Fruit fly (Drosophila melanogaster) whole organism, embryonic: ENCODE measurements around the gene DPCoAC.

Experiments used
- Aef1 ChIP-seq: fragments of 200-800 bp; sonication (Bioruptor generic); IDR thresholded peaks from 3 replicates; pipeline ENCODE4 v1.3.6; 2022; ENCODE audit warnings: missing biosample characterization, missing genetic modification characterization
- B-H1 ChIP-seq: fragments of 200-800 bp; sonication (Bioruptor generic); IDR thresholded peaks from 3 replicates; pipeline ENCODE4 v1.3.6; 2022; ENCODE audit warnings: missing biosample characterization, missing genetic modification characterization
- BEAF-32 ChIP-seq: fragments of 200-800 bp; sonication (Bioruptor generic); optimal IDR thresholded peaks from 3 replicates; lab custom pipeline; 2017; ENCODE audit warnings: missing biosample characterization, missing genetic modification characterization, mild to moderate bottlenecking, moderate library complexity, missing genetic modification reagents
- CG12744 ChIP-seq: fragments of 200-800 bp; sonication (Bioruptor generic); optimal IDR thresholded peaks from 2 replicates; lab custom pipeline; 2016; ENCODE audit warnings: missing biosample characterization, missing genetic modification characterization
- CG13624 ChIP-seq: fragments of 200-800 bp; sonication (Bioruptor generic); optimal IDR thresholded peaks from 2 replicates; lab custom pipeline; 2016; ENCODE audit warnings: missing biosample characterization, missing genetic modification characterization
- CG13775 ChIP-seq: fragments of 200-800 bp; sonication (Bioruptor generic); optimal IDR thresholded peaks from 3 replicates; lab custom pipeline; 2017; ENCODE audit warnings: missing biosample characterization, mild to moderate bottlenecking, missing genetic modification characterization
- CG14014 ChIP-seq: fragments of 200-800 bp; sonication (Bioruptor generic); IDR thresholded peaks from 2 replicates; pipeline ENCODE4 v1.3.6; 2022; ENCODE audit warnings: missing biosample characterization, missing genetic modification characterization
- CG15601 ChIP-seq: fragments of 200-800 bp; sonication (Bioruptor generic); optimal IDR thresholded peaks from 3 replicates; lab custom pipeline; 2019; ENCODE audit warnings: missing biosample characterization, mild to moderate bottlenecking, missing genetic modification characterization, moderate library complexity
- CG1647 ChIP-seq: fragments of 200-800 bp; sonication (Bioruptor generic); optimal IDR thresholded peaks from 3 replicates; lab custom pipeline; 2016; ENCODE audit warnings: missing biosample characterization, missing genetic modification characterization
- CG17359 ChIP-seq: fragments of 200-800 bp; sonication (Bioruptor generic); optimal IDR thresholded peaks from 3 replicates; lab custom pipeline; 2018; ENCODE audit warnings: missing biosample characterization, mild to moderate bottlenecking, missing genetic modification characterization, moderate library complexity
- CG17385 ChIP-seq: fragments of 200-800 bp; sonication (Bioruptor generic); optimal IDR thresholded peaks from 3 replicates; lab custom pipeline; 2018; ENCODE audit warnings: missing biosample characterization, mild to moderate bottlenecking, missing genetic modification characterization
- CG17829 ChIP-seq: fragments of 200-800 bp; optimal IDR thresholded peaks from 2 replicates; lab custom pipeline; 2019; ENCODE audit warnings: missing biosample characterization, mild to moderate bottlenecking, missing genetic modification characterization, moderate library complexity
- CG18262 ChIP-seq: fragments of 200-800 bp; optimal IDR thresholded peaks from 3 replicates; lab custom pipeline; 2019; ENCODE audit warnings: missing biosample characterization, mild to moderate bottlenecking, missing genetic modification characterization, moderate library complexity
- CG2116 ChIP-seq: fragments of 200-800 bp; sonication (Bioruptor generic); optimal IDR thresholded peaks from 3 replicates; lab custom pipeline; 2018; ENCODE audit warnings: missing biosample characterization, mild to moderate bottlenecking, missing genetic modification characterization
- CG31388 ChIP-seq: fragments of 200-800 bp; sonication (Bioruptor generic); optimal IDR thresholded peaks from 2 replicates; lab custom pipeline; 2016; ENCODE audit warnings: missing biosample characterization, missing genetic modification characterization
- CG31441 ChIP-seq: fragments of 200-800 bp; sonication (Bioruptor generic); IDR thresholded peaks from 2 replicates; pipeline ENCODE4 v1.3.6; 2022; ENCODE audit warnings: missing biosample characterization, missing genetic modification characterization
- CG3163 ChIP-seq: fragments of 200-800 bp; sonication (Bioruptor generic); optimal IDR thresholded peaks from 3 replicates; lab custom pipeline; 2016; ENCODE audit warnings: missing biosample characterization, missing genetic modification characterization
- CG34376 ChIP-seq: fragments of 200-800 bp; sonication (Bioruptor generic); optimal IDR thresholded peaks from 2 replicates; lab custom pipeline; 2018; ENCODE audit warnings: missing biosample characterization, mild to moderate bottlenecking, missing genetic modification characterization
- CG4820 ChIP-seq: fragments of 200-800 bp; sonication (Bioruptor generic); optimal IDR thresholded peaks from 3 replicates; lab custom pipeline; 2016; ENCODE audit warnings: missing biosample characterization, missing genetic modification characterization
- CG7372 ChIP-seq: fragments of 200-800 bp; sonication (Bioruptor generic); IDR thresholded peaks from 2 replicates; pipeline ENCODE4 v1.3.6; 2022; ENCODE audit warnings: missing biosample characterization, missing genetic modification characterization
- CG7928 ChIP-seq: fragments of 200-800 bp; sonication (Bioruptor generic); optimal IDR thresholded peaks from 2 replicates; lab custom pipeline; 2017; ENCODE audit warnings: missing biosample characterization, mild to moderate bottlenecking, missing genetic modification characterization
- CG8388 ChIP-seq: fragments of 200-800 bp; sonication (Bioruptor generic); optimal IDR thresholded peaks from 2 replicates; lab custom pipeline; 2019; ENCODE audit warnings: missing biosample characterization, mild to moderate bottlenecking, missing genetic modification characterization, moderate library complexity
- CG9437 ChIP-seq: fragments of 200-800 bp; sonication (Bioruptor generic); optimal IDR thresholded peaks from 2 replicates; lab custom pipeline; 2018; ENCODE audit warnings: missing biosample characterization, mild to moderate bottlenecking, missing genetic modification characterization
- CG9876 ChIP-seq: fragments of 200-800 bp; sonication (Bioruptor generic); optimal IDR thresholded peaks from 2 replicates; lab custom pipeline; 2016; ENCODE audit warnings: missing biosample characterization, missing genetic modification characterization
- Fer3 ChIP-seq: fragments of 200-800 bp; sonication (Bioruptor generic); optimal IDR thresholded peaks from 2 replicates; lab custom pipeline; 2018; ENCODE audit warnings: missing biosample characterization, mild to moderate bottlenecking, missing genetic modification characterization, moderate library complexity
- HHEX ChIP-seq: fragments of 200-800 bp; sonication (Bioruptor generic); optimal IDR thresholded peaks from 3 replicates; lab custom pipeline; 2017; ENCODE audit warnings: missing biosample characterization, mild to moderate bottlenecking, missing genetic modification characterization, missing genetic modification reagents
- Hr78 ChIP-seq, 2 experiments: fragments of 200-800 bp in 1 of 2; fragments of >200 bp in 1 of 2; sonication (Bioruptor generic) in 1 of 2; optimal IDR thresholded peaks; 2 replicates each; lab custom pipeline; 2017 to 2019; ENCODE audit warnings: missing biosample characterization in 2 of 2, missing genetic modification characterization in 2 of 2, mild to moderate bottlenecking in 1 of 2, moderate library complexity in 1 of 2
- Max ChIP-seq: fragments of 200-800 bp; sonication (Bioruptor generic); optimal IDR thresholded peaks from 2 replicates; lab custom pipeline; 2016; ENCODE audit warnings: missing biosample characterization, mild to moderate bottlenecking, missing genetic modification characterization
- NfI ChIP-seq: fragments of 200-800 bp; sonication (Bioruptor generic); optimal IDR thresholded peaks from 3 replicates; lab custom pipeline; 2018; ENCODE audit warnings: missing biosample characterization, mild to moderate bottlenecking, missing genetic modification characterization, moderate library complexity
- YL-1 ChIP-seq: fragments of 200-800 bp; sonication (Bioruptor generic); optimal IDR thresholded peaks from 3 replicates; lab custom pipeline; 2017; ENCODE audit warnings: missing biosample characterization, mild to moderate bottlenecking, missing genetic modification characterization
- al ChIP-seq: fragments of 200-800 bp; sonication (Bioruptor generic); IDR thresholded peaks from 2 replicates; pipeline ENCODE4 v1.3.6; 2022; ENCODE audit warnings: missing biosample characterization, missing genetic modification characterization
- az2 ChIP-seq: fragments of 200-800 bp; sonication (Bioruptor generic); optimal IDR thresholded peaks from 3 replicates; lab custom pipeline; 2016; ENCODE audit warnings: missing biosample characterization, missing genetic modification characterization
- bab2 ChIP-seq: fragments of 200-800 bp; sonication (Bioruptor generic); optimal IDR thresholded peaks from 2 replicates; lab custom pipeline; 2016; ENCODE audit warnings: missing biosample characterization, missing genetic modification characterization
- chn ChIP-seq: fragments of 200-800 bp; sonication (Bioruptor generic); optimal IDR thresholded peaks from 2 replicates; lab custom pipeline; 2016; ENCODE audit warnings: missing biosample characterization, missing genetic modification characterization
- danr ChIP-seq: fragments of 200-800 bp; sonication (Bioruptor generic); IDR thresholded peaks from 2 replicates; pipeline ENCODE4 v1.3.6; 2022; ENCODE audit warnings: missing biosample characterization, missing genetic modification characterization
- eve ChIP-seq, 2 experiments: fragments of >200 bp; optimal IDR thresholded peaks; 2 replicates each; lab custom pipeline; 2017; ENCODE audit warnings: missing biosample characterization in 2 of 2, missing genetic modification characterization in 2 of 2
- fd96Cb ChIP-seq: fragments of 200-800 bp; sonication (Bioruptor generic); optimal IDR thresholded peaks from 2 replicates; lab custom pipeline; 2018; ENCODE audit warnings: missing biosample characterization, mild to moderate bottlenecking, missing genetic modification characterization, moderate library complexity
- h ChIP-seq: fragments of >200 bp; optimal IDR thresholded peaks from 2 replicates; lab custom pipeline; 2017
- kay ChIP-seq: fragments of 200-800 bp; sonication (Bioruptor generic); optimal IDR thresholded peaks from 2 replicates; lab custom pipeline; 2016; ENCODE audit warnings: missing biosample characterization, missing genetic modification characterization
- prd ChIP-seq, 3 experiments: fragments of >200 bp in 2 of 3; fragments of 200-800 bp in 1 of 3; sonication (Bioruptor generic) in 1 of 3; optimal IDR thresholded peaks in 2 of 3; IDR thresholded peaks in 1 of 3; 2 replicates in 2 of 3; 3 replicates in 1 of 3; pipeline versions ENCODE4 v1.3.6 to Lab custom; 2017 to 2022; ENCODE audit warnings: missing biosample characterization in 1 of 3, missing genetic modification characterization in 1 of 3
- pum ChIP-seq: fragments of 200-800 bp; sonication (Bioruptor generic); optimal IDR thresholded peaks from 2 replicates; lab custom pipeline; 2016; ENCODE audit warnings: missing biosample characterization, missing genetic modification characterization
- pzg ChIP-seq: fragments of 200-800 bp; sonication (Bioruptor generic); optimal IDR thresholded peaks from 3 replicates; lab custom pipeline; 2018; ENCODE audit warnings: missing biosample characterization, mild to moderate bottlenecking, missing genetic modification characterization, moderate library complexity
- schlank ChIP-seq: fragments of 200-800 bp; sonication (Bioruptor generic); optimal IDR thresholded peaks from 2 replicates; lab custom pipeline; 2018; ENCODE audit warnings: missing biosample characterization, mild to moderate bottlenecking, missing genetic modification characterization
- sd ChIP-seq: fragments of 200-800 bp; sonication (Bioruptor generic); optimal IDR thresholded peaks from 3 replicates; lab custom pipeline; 2018; ENCODE audit warnings: missing biosample characterization, mild to moderate bottlenecking, missing genetic modification characterization, moderate library complexity
- sens-2 ChIP-seq: fragments of 200-800 bp; sonication (Bioruptor generic); IDR thresholded peaks from 2 replicates; pipeline ENCODE4 v1.3.6; 2022; ENCODE audit warnings: missing biosample characterization, missing genetic modification characterization
- seq ChIP-seq: fragments of 200-800 bp; sonication (Bioruptor generic); IDR thresholded peaks from 2 replicates; pipeline ENCODE4 v1.3.6; 2022; ENCODE audit warnings: missing biosample characterization, missing genetic modification characterization
- sob ChIP-seq: fragments of 200-800 bp; sonication (Bioruptor generic); IDR thresholded peaks from 2 replicates; pipeline ENCODE4 v1.3.6; 2022; ENCODE audit warnings: missing biosample characterization, missing genetic modification characterization
- stwl ChIP-seq: fragments of 200-800 bp; sonication (Bioruptor generic); optimal IDR thresholded peaks from 3 replicates; lab custom pipeline; 2018; ENCODE audit warnings: missing biosample characterization, mild to moderate bottlenecking, missing genetic modification characterization, moderate library complexity
- sug ChIP-seq: fragments of 200-800 bp; optimal IDR thresholded peaks from 2 replicates; lab custom pipeline; 2019; ENCODE audit warnings: missing biosample characterization, mild to moderate bottlenecking, missing genetic modification characterization, moderate library complexity
- zen ChIP-seq: fragments of 200-800 bp; sonication (Bioruptor generic); optimal IDR thresholded peaks from 3 replicates; lab custom pipeline; 2018; ENCODE audit warnings: missing biosample characterization, mild to moderate bottlenecking, missing genetic modification characterization, moderate library complexity

The DPCoAC gene

DNA sequence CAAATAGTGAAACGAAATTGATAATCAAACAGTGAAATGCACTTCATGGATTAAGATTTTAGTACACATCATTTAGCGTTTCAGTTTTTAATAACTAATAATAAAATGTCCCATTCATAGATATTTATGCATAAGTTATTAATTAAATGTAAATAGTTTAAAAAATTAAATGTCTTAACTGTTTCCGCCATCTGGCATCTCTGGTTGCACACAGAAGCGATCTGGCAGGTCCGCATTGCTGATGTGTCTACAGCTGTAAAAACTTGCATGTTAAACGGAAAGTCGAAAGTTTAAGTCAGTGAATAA, 31.0 kb upstream of the DPCoAC start, which contains the start of gene Srp72:
Srp72 (plus strand) TSS at position 232 of the 306 bp plus-strand sequence.
- TF ChIP-seq schlank (tag; lab: Kevin White, UChicago) (no peak), CG7372 (GFP tag; lab: Robert Waterston, UW) (no peak), kay (GFP tag; lab: Kevin White, UChicago) (peak; percentile 10), CG17359 (peak; percentile 60), chn (peak; percentile 45), seq (GFP tag; lab: Robert Waterston, UW) (peak; percentile 38; the same call in 1 of the 2 replicates), CG8388 (GFP tag; lab: Kevin White, UChicago) (peak; percentile 42), HHEX (peak; percentile 22), CG34376 (GFP tag; lab: Kevin White, UChicago) (peak; percentile 33), sd (tag; lab: Kevin White, UChicago) (peak; percentile 33), stwl (tag; lab: Kevin White, UChicago) (peak; percentile 59), prd (optimal IDR thresholded peaks at IDR 0.05; lab: Kevin White, UChicago) (no peak), prd (GFP tag; IDR thresholded peaks at IDR 0.05; lab: Robert Waterston, UW) (peak; percentile 59), B-H1 (GFP tag; lab: Robert Waterston, UW) (peak; percentile 25; the same call in 2 of the 3 replicates), BEAF-32 (GFP tag; lab: Kevin White, UChicago) (peak; percentile 44), sens-2 (GFP tag; lab: Robert Waterston, UW) (0 out of 2 replicates have a peak, but pooled peaks have one; percentile 9), Max (GFP tag; lab: Kevin White, UChicago) (peak; percentile 50), CG4820 (GFP tag; lab: Kevin White, UChicago) (peak; percentile 17), al (GFP tag; lab: Robert Waterston, UW) (peak; percentile 33; the same call in 1 of the 2 replicates), CG3163 (GFP tag; lab: Kevin White, UChicago) (no peak), CG15601 (tag; lab: Kevin White, UChicago) (peak; percentile 13), CG31441 (GFP tag; lab: Robert Waterston, UW) (0 out of 2 replicates have a peak, but pooled peaks have one; percentile 21), CG1647 (GFP tag; lab: Kevin White, UChicago) (peak; percentile 17), CG12744 (GFP tag; lab: Kevin White, UChicago) (no peak), h (lab: Kevin White, UChicago) (no peak), CG13624 (no peak), zen (peak; percentile 80), CG9437 (GFP tag; lab: Kevin White, UChicago) (peak; percentile 84), Hr78 (GFP tag; optimal IDR thresholded peaks at IDR 0.05; lab: Kevin White, UChicago) (no peak), NfI (GFP tag; lab: Kevin White, UChicago) (peak; percentile 31), CG14014 (GFP tag; lab: Robert Waterston, UW) (peak; percentile 47; the same call in 1 of the 2 replicates), CG9876 (GFP tag; lab: Kevin White, UChicago) (no peak), sug (tag; lab: Kevin White, UChicago) (peak; percentile 40), CG7928 (GFP tag; lab: Kevin White, UChicago) (peak; percentile 43), eve (GFP tag; optimal IDR thresholded peaks at IDR 0.05; lab: Kevin White, UChicago) (no peak), Fer3 (tag; lab: Kevin White, UChicago) (peak; percentile 57), CG2116 (peak; percentile 18), bab2 (GFP tag; lab: Kevin White, UChicago) (peak; percentile 20), CG17385 (GFP tag; lab: Kevin White, UChicago) (peak; percentile 42), az2 (GFP tag; lab: Kevin White, UChicago) (peak; percentile 36), fd96Cb (tag; lab: Kevin White, UChicago) (peak; percentile 52), CG31388 (GFP tag; lab: Kevin White, UChicago) (no peak), pum (no peak), danr (GFP tag; lab: Robert Waterston, UW) (no peak), CG13775 (GFP tag; lab: Kevin White, UChicago) (peak; percentile 56), YL-1 (GFP tag; lab: Kevin White, UChicago) (peak; percentile 54), CG18262 (tag; lab: Kevin White, UChicago) (peak; percentile 34), pzg (GFP tag; lab: Kevin White, UChicago) (peak; percentile 35), sob (GFP tag; lab: Robert Waterston, UW) (0 out of 2 replicates have a peak, but pooled peaks have one; percentile 12), Aef1 (GFP tag; lab: Robert Waterston, UW) (0 out of 3 replicates have a peak, but pooled peaks have one; percentile 14), CG17829 (tag; lab: Kevin White, UChicago) (peak; percentile 52)
